Worm (Caenorhabditis elegans): Measurements from ENCODE around the gene fbxa-4.
A peak's percentile ranks its signal among the peaks of the same experiment; 100 is the strongest.

fbxa-4 gene

DNA sequence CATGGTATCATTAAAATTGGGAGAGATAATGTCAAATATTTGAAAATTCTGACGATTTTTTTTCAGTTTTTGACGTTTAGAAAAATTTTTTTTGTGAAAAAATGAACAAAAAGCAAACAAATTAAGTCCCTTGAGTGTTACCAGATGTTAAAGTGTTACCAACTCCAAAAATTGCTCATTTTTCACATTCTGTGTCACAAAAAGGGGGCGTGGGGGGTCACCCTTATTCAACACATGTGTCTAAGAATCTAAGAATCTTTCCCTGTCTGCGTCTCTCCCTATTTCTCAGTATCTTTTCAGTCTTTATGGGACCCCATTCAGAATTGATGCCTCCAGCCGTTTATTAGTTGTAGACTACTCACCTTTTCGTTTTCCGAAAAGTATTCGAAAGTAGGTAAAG, 23.6 kb upstream of the fbxa-4 start:
- TF ChIP-seq pha-4 (tag; optimal IDR thresholded peaks at IDR 0.05), result no peak
- no peak for TF ChIP-seq daf-12 (tag; optimal IDR thresholded peaks at IDR 0.05)
- TF ChIP-seq skn-1 (tag; optimal IDR thresholded peaks at IDR 0.05), result no peak

DNA sequence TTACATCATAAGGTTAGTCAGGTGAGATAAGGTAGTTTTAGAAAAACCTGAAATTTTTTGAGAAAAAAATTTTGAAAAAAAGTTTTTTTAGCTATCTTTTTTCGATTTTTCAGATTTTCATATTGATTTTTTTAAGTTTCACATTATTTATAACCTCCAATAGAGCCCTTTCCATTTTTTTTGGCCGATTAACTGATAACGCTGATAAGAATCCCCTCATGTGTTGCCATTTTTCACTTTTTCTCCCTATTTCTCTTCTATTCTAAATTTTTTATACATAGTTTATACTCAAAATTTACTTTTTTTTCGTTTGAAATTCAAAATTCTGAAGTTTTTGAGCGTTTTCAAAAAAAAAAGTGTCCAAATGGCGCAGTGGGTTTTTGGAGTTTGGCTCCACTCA, 22.8 kb upstream of the fbxa-4 start:
- TF ChIP-seq ceh-82 (tag; optimal IDR thresholded peaks at IDR 0.05) (no peak), nhr-43 (tag; optimal IDR thresholded peaks at IDR 0.05; ENCODE audit: poor library complexity, severe bottlenecking) (no peak), ceh-16 (tag; optimal IDR thresholded peaks at IDR 0.05) (no peak), pqm-1 (tag; optimal IDR thresholded peaks at IDR 0.05) (peak; percentile 34), elt-2 (tag; optimal IDR thresholded peaks at IDR 0.05) (peak; percentile 75)

ce11 chrII:2436757-2437156, 21.4 kb upstream of the fbxa-4 start:
- TF ChIP-seq fkh-2 (tag; optimal IDR thresholded peaks at IDR 0.05) (no peak), skn-1 (tag; optimal IDR thresholded peaks at IDR 0.05) (no peak), elt-1 (tag; optimal IDR thresholded peaks at IDR 0.05) (peak; percentile 85), ceh-16 (tag; optimal IDR thresholded peaks at IDR 0.05) (peak; percentile 55), nhr-23 (tag; optimal IDR thresholded peaks at IDR 0.05) (peak; percentile 3), nhr-25 (tag; optimal IDR thresholded peaks at IDR 0.05) (peak; percentile 1), nfya-1 (tag; optimal IDR thresholded peaks at IDR 0.05; ENCODE audit: insufficient read depth) (no peak), nhr-67 (tag; optimal IDR thresholded peaks at IDR 0.05) (no peak), jun-1 (tag; optimal IDR thresholded peaks at IDR 0.05) (no peak), hmg-11 (tag; optimal IDR thresholded peaks at IDR 0.05) (no peak)

DNA sequence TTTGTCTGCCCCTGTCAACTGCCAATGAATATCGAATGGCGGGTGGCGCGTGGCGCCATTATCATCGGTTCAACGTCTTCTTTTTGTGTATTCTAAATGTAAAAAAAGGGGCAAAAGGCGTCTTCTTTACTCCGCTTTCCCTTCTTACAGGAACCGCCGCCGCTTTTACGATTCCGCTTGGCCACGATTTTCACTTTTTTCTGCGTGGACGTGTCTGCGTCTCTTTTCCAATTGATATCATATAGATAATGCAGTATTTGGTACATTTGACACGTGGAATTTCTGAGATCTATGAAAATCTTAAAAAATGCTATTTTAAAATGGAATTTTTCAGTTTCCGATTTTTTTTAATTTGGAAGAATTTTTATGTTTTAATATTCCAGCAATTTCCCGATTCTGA, 20.2 kb upstream of the fbxa-4 start:
- no peak for TF ChIP-seq pqm-1 (tag; optimal IDR thresholded peaks at IDR 0.05)
- peak in 1 of 3 experiments; percentile 34 for TF ChIP-seq elt-3 (tag; optimal IDR thresholded peaks at IDR 0.05)

DNA sequence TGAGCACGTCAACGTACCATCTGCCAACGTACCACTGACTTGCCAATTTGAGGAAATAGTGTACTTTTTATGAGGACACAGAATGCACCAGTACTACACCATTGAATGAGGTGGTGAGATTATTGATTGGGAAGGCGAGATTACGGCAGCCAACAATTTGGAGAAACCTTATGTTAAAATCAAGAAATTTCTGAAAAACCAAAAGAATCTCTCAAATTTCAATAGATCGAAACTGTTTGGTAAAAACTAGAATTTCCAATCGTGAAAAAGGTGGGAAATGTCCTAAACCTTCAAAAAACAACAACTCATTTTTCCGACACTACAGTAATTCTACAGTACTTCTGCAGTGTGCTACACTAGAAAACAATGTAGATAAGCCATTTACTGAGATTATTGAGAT, 16.6 kb upstream of the fbxa-4 start, which contains the start of gene ceh-86:
ceh-86 (minus strand) TSS at position 101 of the 400 bp plus-strand sequence.
- TF ChIP-seq nhr-12 (tag; optimal IDR thresholded peaks at IDR 0.05) (no peak), sea-2 (GFP tag; optimal IDR thresholded peaks at IDR 0.05) (no peak), tbx-2 (tag; optimal IDR thresholded peaks at IDR 0.05) (no peak), nhr-237 (tag; optimal IDR thresholded peaks at IDR 0.05) (no peak), unc-62 (GFP tag; optimal IDR thresholded peaks at IDR 0.05) (no peak)

- TF ChIP-seq unc-62 (GFP tag; optimal IDR thresholded peaks at IDR 0.05) (no peak), eor-1 (tag; optimal IDR thresholded peaks at IDR 0.05) (no peak), elt-2 (tag; optimal IDR thresholded peaks at IDR 0.05) (peak; percentile 6)
Measured at ce11 chrII:2422427-2422826, 7.1 kb upstream of the fbxa-4 start.

- TF ChIP-seq pqm-1 (tag; optimal IDR thresholded peaks at IDR 0.05), result no peak
- no peak for TF ChIP-seq nhr-25 (tag; optimal IDR thresholded peaks at IDR 0.05)
- TF ChIP-seq elt-3 (tag; optimal IDR thresholded peaks at IDR 0.05), result no peak
- no peak for TF ChIP-seq jun-1 (tag; optimal IDR thresholded peaks at IDR 0.05)
- TF ChIP-seq lin-15B (tag; optimal IDR thresholded peaks at IDR 0.05), result no peak
- no peak for TF ChIP-seq aly-2 (tag; optimal IDR thresholded peaks at IDR 0.05)
Measured at ce11 chrII:2421905-2422304, 6.6 kb upstream of the fbxa-4 start, which contains the start of gene F42G2.2. TSS of gene F42G2.2 (plus strand) at chrII:2422205.

ce11 chrII:2421185-2421584, 5.9 kb upstream of the fbxa-4 start:
- TF ChIP-seq pha-4 (tag; optimal IDR thresholded peaks at IDR 0.05), result peak; percentile 36
- peak; percentile 57 for TF ChIP-seq pqm-1 (tag; optimal IDR thresholded peaks at IDR 0.05)
- peak; percentile 52 for TF ChIP-seq elt-2 (tag; optimal IDR thresholded peaks at IDR 0.05)
- TF ChIP-seq nhr-67 (tag; optimal IDR thresholded peaks at IDR 0.05), result no peak

- TF ChIP-seq mdl-1 (tag; optimal IDR thresholded peaks at IDR 0.05) (no peak), nhr-23 (tag; optimal IDR thresholded peaks at IDR 0.05) (no peak), elt-2 (tag; optimal IDR thresholded peaks at IDR 0.05) (peak; percentile 62), pha-4 (tag; optimal IDR thresholded peaks at IDR 0.05) (peak; percentile 62), pqm-1 (tag; optimal IDR thresholded peaks at IDR 0.05) (peak; percentile 24)
Measured at ce11 chrII:2420685-2421084, 5.4 kb upstream of the fbxa-4 start.
